Worm (Caenorhabditis elegans) whole organism, L4 larva: ENCODE data around the gene str-68.

Experiments used
- D1046.2 ChIP-seq: fragments of 200-800 bp; sonication (Bioruptor generic); IDR thresholded peaks from 2 replicates; pipeline ENCODE4 v1.3.6; 2022; ENCODE audit warnings: missing genetic modification characterization, missing compliant biosample characterization
- T20F7.1 ChIP-seq: fragments of 200-800 bp; sonication (Bioruptor generic); optimal IDR thresholded peaks from 2 replicates; lab custom pipeline; 2018; ENCODE audit warnings: mild to moderate bottlenecking, missing genetic modification characterization, missing compliant biosample characterization
- Y105C5A.15 ChIP-seq: fragments of 200-800 bp; sonication (Bioruptor generic); IDR thresholded peaks from 2 replicates; pipeline ENCODE4 v1.3.6; 2022; ENCODE audit warnings: missing genetic modification characterization, missing compliant biosample characterization
- ZK337.2 ChIP-seq: fragments of 200-800 bp; sonication (Bioruptor generic); IDR thresholded peaks from 2 replicates; pipeline ENCODE4 v1.3.6; 2022; ENCODE audit warnings: missing genetic modification reagents, missing genetic modification characterization, missing compliant biosample characterization
- aha-1 ChIP-seq: fragments of 150-350 bp; peaks from one replicate; lab custom pipeline; 2014; ENCODE audit warnings: missing biosample characterization, missing genetic modification characterization
- aly-2 ChIP-seq: sonication (generic microtip); optimal IDR thresholded peaks from 2 replicates; lab custom pipeline; 2018; ENCODE audit warnings: missing biosample characterization, missing genetic modification characterization
- ama-1 ChIP-seq: fragments of 150-350 bp; optimal IDR thresholded peaks from 2 replicates; lab custom pipeline; 2014; ENCODE audit warnings: inconsistent platforms, mixed read lengths
- ceh-28 ChIP-seq: fragments of 150-350 bp; optimal IDR thresholded peaks from 2 replicates; lab custom pipeline; 2014; ENCODE audit warnings: missing biosample characterization, missing genetic modification reagents, missing genetic modification characterization
- ceh-44 ChIP-seq: fragments of 200-800 bp; sonication (Bioruptor generic); IDR thresholded peaks from 2 replicates; pipeline ENCODE4 v1.3.6; 2022; ENCODE audit warnings: missing genetic modification reagents, missing genetic modification characterization, missing compliant biosample characterization
- ceh-62 ChIP-seq: sonication (generic microtip); optimal IDR thresholded peaks from 2 replicates; lab custom pipeline; 2017; ENCODE audit warnings: missing biosample characterization, missing genetic modification characterization
- ces-1 ChIP-seq: fragments of 150-350 bp; sonication (generic microtip); optimal IDR thresholded peaks from 4 replicates; lab custom pipeline; 2014; ENCODE audit warnings: missing biosample characterization, missing genetic modification reagents, missing genetic modification characterization
- dmd-6 ChIP-seq: fragments of 200-800 bp; sonication (Bioruptor generic); IDR thresholded peaks from 2 replicates; pipeline ENCODE4 v1.3.6; 2022; ENCODE audit warnings: missing genetic modification reagents, missing genetic modification characterization, missing compliant biosample characterization
- dmd-9 ChIP-seq: fragments of 200-800 bp; sonication (Bioruptor generic); IDR thresholded peaks from 2 replicates; pipeline ENCODE4 v1.3.6; 2022; ENCODE audit warnings: missing genetic modification reagents, missing genetic modification characterization, missing compliant biosample characterization
- dpl-1 ChIP-seq: fragments of 150-350 bp; optimal IDR thresholded peaks from 2 replicates; lab custom pipeline; 2014; ENCODE audit warnings: missing biosample characterization, missing genetic modification reagents, missing genetic modification characterization
- duxl-1 ChIP-seq: sonication (generic microtip); optimal IDR thresholded peaks from 2 replicates; lab custom pipeline; 2016; ENCODE audit warnings: mild to moderate bottlenecking, missing genetic modification characterization, moderate library complexity, missing compliant biosample characterization; ENCODE audit not compliant: poor library complexity
- dve-1 ChIP-seq: sonication (generic microtip); optimal IDR thresholded peaks from 2 replicates; lab custom pipeline; 2017; ENCODE audit warnings: antibody characterized with exemption, mild to moderate bottlenecking, missing genetic modification characterization, missing compliant biosample characterization; ENCODE audit not compliant: insufficient read depth
- egl-27 ChIP-seq: sonication (generic microtip); optimal IDR thresholded peaks from 3 replicates; lab custom pipeline; 2017; ENCODE audit warnings: missing biosample characterization, missing genetic modification reagents, missing genetic modification characterization
- fkh-10 ChIP-seq: fragments of 150-350 bp; optimal IDR thresholded peaks from 2 replicates; lab custom pipeline; 2014; ENCODE audit warnings: missing biosample characterization, missing genetic modification reagents, missing genetic modification characterization
- fos-1 ChIP-seq: fragments of 150-350 bp; optimal IDR thresholded peaks from 2 replicates; lab custom pipeline; 2014; ENCODE audit warnings: missing biosample characterization, missing genetic modification characterization
- lin-15B ChIP-seq: fragments of 150-350 bp; sonication (generic microtip); optimal IDR thresholded peaks from 3 replicates; lab custom pipeline; 2014; ENCODE audit warnings: missing biosample characterization, missing genetic modification characterization
- mxl-3 ChIP-seq: fragments of 200-800 bp; sonication (Bioruptor generic); optimal IDR thresholded peaks from 2 replicates; lab custom pipeline; 2018; ENCODE audit warnings: mild to moderate bottlenecking, missing genetic modification characterization, missing compliant biosample characterization
- nhr-10 ChIP-seq: fragments of 150-350 bp; optimal IDR thresholded peaks from 2 replicates; lab custom pipeline; 2014; ENCODE audit warnings: missing biosample characterization, missing genetic modification characterization
- nhr-102 ChIP-seq: sonication (generic microtip); optimal IDR thresholded peaks from 2 replicates; lab custom pipeline; 2016; ENCODE audit warnings: mild to moderate bottlenecking, missing genetic modification characterization, moderate library complexity, missing compliant biosample characterization
- nhr-6 ChIP-seq: fragments of 150-350 bp; optimal IDR thresholded peaks from 2 replicates; lab custom pipeline; 2014; ENCODE audit warnings: missing biosample characterization, missing genetic modification characterization
- nhr-76 ChIP-seq: fragments of 150-350 bp; optimal IDR thresholded peaks from 2 replicates; lab custom pipeline; 2014; ENCODE audit warnings: missing biosample characterization, missing genetic modification characterization
- nhr-77 ChIP-seq: fragments of 150-350 bp; optimal IDR thresholded peaks from 2 replicates; lab custom pipeline; 2014; ENCODE audit warnings: missing biosample characterization, missing genetic modification characterization
- pha-4 ChIP-seq, 2 experiments: fragments of 150-350 bp in 1 of 2; fragments of 200-800 bp in 1 of 2; sonication (Bioruptor generic) in 1 of 2; IDR thresholded peaks in 1 of 2; optimal IDR thresholded peaks in 1 of 2; 2 replicates each; pipeline versions ENCODE4 v1.3.6 to Lab custom; 2014 to 2022; ENCODE audit warnings: missing genetic modification characterization in 2 of 2, missing genetic modification reagents in 2 of 2, missing biosample characterization in 1 of 2, missing compliant biosample characterization in 1 of 2
- sdz-12 ChIP-seq: fragments of 200-800 bp; sonication (Bioruptor generic); optimal IDR thresholded peaks from 2 replicates; lab custom pipeline; 2018; ENCODE audit warnings: mild to moderate bottlenecking, missing genetic modification characterization, missing compliant biosample characterization
- set-16 ChIP-seq: fragments of 200-800 bp; sonication (Bioruptor generic); IDR thresholded peaks from 2 replicates; pipeline ENCODE4 v1.3.6; 2022; ENCODE audit warnings: missing genetic modification reagents, missing genetic modification characterization, missing compliant biosample characterization
- snpc-1.2 ChIP-seq: fragments of 200-800 bp; sonication (Bioruptor generic); IDR thresholded peaks from 2 replicates; pipeline ENCODE4 v1.3.6; 2022; ENCODE audit warnings: missing genetic modification reagents, missing genetic modification characterization, missing compliant biosample characterization
- spr-1 ChIP-seq: sonication (generic microtip); optimal IDR thresholded peaks from 2 replicates; lab custom pipeline; 2016; ENCODE audit warnings: mild to moderate bottlenecking, missing genetic modification characterization, missing compliant biosample characterization
- unc-62 ChIP-seq, 3 experiments: fragments of 150-350 bp in 1 of 3; sonication (generic microtip); optimal IDR thresholded peaks in 2 of 3; peaks in 1 of 3; 1 replicate in 1 of 3; 2 replicates in 2 of 3; lab custom pipeline; 2014 to 2017; ENCODE audit warnings: missing biosample characterization in 3 of 3, missing genetic modification characterization in 3 of 3, missing genetic modification reagents in 3 of 3, missing genotype in 1 of 3
- zag-1 ChIP-seq: fragments of 150-350 bp; optimal IDR thresholded peaks from 2 replicates; lab custom pipeline; 2014; ENCODE audit warnings: missing biosample characterization, missing genetic modification characterization
- ztf-7 ChIP-seq: fragments of 150-350 bp; optimal IDR thresholded peaks from 2 replicates; lab custom pipeline; 2014; ENCODE audit warnings: missing biosample characterization, missing genetic modification characterization

str-68 gene

ce11 chrV:3146932-3147331 is 39.6 kb upstream of the str-68 start, which contains the start of gene srab-11:
srab-11 (minus strand) TSS chrV:3147032.
- TF ChIP-seq ceh-44 (no peak), aha-1 (tag; lab: Kevin White, UChicago) (peak; percentile 6)

ce11 chrV:3145241-3145640 is 37.9 kb upstream of the str-68 start:
- peak; percentile 86 for TF ChIP-seq set-16 (GFP tag; lab: Robert Waterston, UW)
- no peak for TF ChIP-seq Y105C5A.15 (GFP tag; lab: Robert Waterston, UW)

ce11 chrV:3144494-3144893 is 37.1 kb upstream of the str-68 start, which contains the start of gene srab-10:
srab-10 (minus strand) TSS chrV:3144594.
- TF ChIP-seq dmd-9 (GFP tag; lab: Robert Waterston, UW) (no peak), lin-15B (tag; lab: Kevin White, UChicago) (no peak), snpc-1.2 (GFP tag; lab: Robert Waterston, UW) (no peak), ceh-62 (tag; lab: Kevin White, UChicago) (no peak), spr-1 (tag; lab: Kevin White, UChicago) (no peak), mxl-3 (no peak), pha-4 (GFP tag; IDR thresholded peaks at IDR 0.05; lab: Robert Waterston, UW) (no peak), pha-4 (tag; optimal IDR thresholded peaks at IDR 0.05; lab: Kevin White, UChicago) (no peak), zag-1 (tag; lab: Kevin White, UChicago) (no peak), nhr-77 (tag; lab: Kevin White, UChicago) (no peak), aha-1 (tag; lab: Kevin White, UChicago) (no peak), T20F7.1 (no peak), ZK337.2 (no peak), nhr-102 (tag; lab: Kevin White, UChicago) (no peak), ama-1 (lab: Kevin White, UChicago) (no peak)

ce11 chrV:3141190-3141589 is 33.8 kb upstream of the str-68 start, which contains the start of gene srab-9:
srab-9 (minus strand) TSS chrV:3141290.
- TF ChIP-seq ces-1 (GFP tag; lab: Kevin White, UChicago) (no peak), duxl-1 (tag; lab: Kevin White, UChicago) (no peak), ceh-28 (tag; lab: Kevin White, UChicago) (no peak), D1046.2 (no peak), ztf-7 (tag; lab: Kevin White, UChicago) (no peak), fos-1 (tag; lab: Kevin White, UChicago) (no peak), egl-27 (no peak), sdz-12 (GFP tag; lab: Kevin White, UChicago) (no peak), dpl-1 (GFP tag; lab: Kevin White, UChicago) (no peak), nhr-10 (tag; lab: Kevin White, UChicago) (no peak), nhr-76 (no peak), dve-1 (tag; lab: Kevin White, UChicago) (no peak), fkh-10 (GFP tag; lab: Kevin White, UChicago) (no peak), aly-2 (tag; lab: Kevin White, UChicago) (no peak), dmd-6 (GFP tag; lab: Robert Waterston, UW) (no peak), Y105C5A.15 (GFP tag; lab: Robert Waterston, UW) (no peak), ama-1 (lab: Kevin White, UChicago) (no peak), nhr-6 (tag; lab: Kevin White, UChicago) (no peak)

- peak in 1 of 2 experiments; percentile 39 for TF ChIP-seq unc-62 (GFP tag; optimal IDR thresholded peaks at IDR 0.05 in 1 of 2; lab: Kevin White, UChicago)
- no peak for TF ChIP-seq unc-62 (tag; optimal IDR thresholded peaks at IDR 0.05; lab: Kevin White, UChicago)
- TF ChIP-seq set-16 (GFP tag; lab: Robert Waterston, UW) = no peak
Observed at ce11 chrV:3138488-3138887, 31.1 kb upstream of the str-68 start, which contains the start of the genes irld-3 and F02C9.1. irld-3 (minus strand) TSS chrV:3138588. F02C9.1 (plus strand) TSS chrV:3138703.
